Worm (Caenorhabditis elegans) whole organism, L4/young adult: ENCODE data around the gene hlh-28.
"Not testable (repeated sequence)": the region's sequence is repeated elsewhere in the genome, so short reads cannot be mapped to it uniquely, and the experiment has no call there.

Source experiments
- W03F9.2 ChIP-seq: fragments of 150-350 bp; optimal IDR thresholded peaks from 2 replicates; lab custom pipeline; 2014; ENCODE audit warnings: missing biosample characterization, missing genetic modification characterization
- dao-5 ChIP-seq: sonication (generic microtip); optimal IDR thresholded peaks from 2 replicates; lab custom pipeline; 2016; ENCODE audit warnings: missing genotype, missing genetic modification characterization, moderate library complexity, missing compliant biosample characterization
- him-1 ChIP-seq: sonication (generic microtip); optimal IDR thresholded peaks from 2 replicates; lab custom pipeline; 2016; ENCODE audit warnings: missing genotype, missing genetic modification reagents, missing genetic modification characterization, missing compliant biosample characterization

The hlh-28 gene

DNA sequence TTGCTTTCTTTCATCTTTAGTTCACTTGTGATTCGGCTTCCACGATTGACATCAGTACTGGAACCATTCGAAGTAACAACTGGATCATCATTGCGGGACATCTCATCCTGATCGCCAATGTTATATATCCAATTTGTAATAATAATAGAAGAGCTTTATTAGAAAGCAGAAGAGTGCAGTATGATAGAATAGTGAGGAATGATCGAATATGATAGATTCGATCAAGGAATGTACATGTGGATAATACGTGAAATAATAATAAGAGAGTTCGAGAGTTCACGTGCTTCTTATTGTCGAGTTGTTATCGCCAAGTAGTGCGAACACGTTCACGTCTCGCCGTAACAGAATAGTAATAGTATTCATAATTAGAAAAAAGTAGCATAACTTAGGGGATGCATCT is 28.2 kb downstream of the hlh-28 start, which contains the start of gene F39B3.3:
F39B3.3 (minus strand) TSS at position 101 of the 400 bp plus-strand sequence.
- not testable (repeated sequence) for TF ChIP-seq W03F9.2, him-1, dao-5 (tag; lab: Kevin White, UChicago)

ce11 chrX:17579779-17580178 is 28.9 kb downstream of the hlh-28 start, which contains the start of gene frpr-7:
frpr-7 (minus strand) TSS chrX:17579879.
- TF ChIP-seq him-1 (tag; lab: Kevin White, UChicago) (no peak), W03F9.2 (tag; lab: Kevin White, UChicago) (no peak), dao-5 (tag; lab: Kevin White, UChicago) (no peak)

ce11 chrX:17598712-17599111 is 47.9 kb downstream of the hlh-28 start:
- TF ChIP-seq him-1 (tag; lab: Kevin White, UChicago) (no peak), W03F9.2 (tag; lab: Kevin White, UChicago) (no peak), dao-5 (tag; lab: Kevin White, UChicago) (no peak)

DNA sequence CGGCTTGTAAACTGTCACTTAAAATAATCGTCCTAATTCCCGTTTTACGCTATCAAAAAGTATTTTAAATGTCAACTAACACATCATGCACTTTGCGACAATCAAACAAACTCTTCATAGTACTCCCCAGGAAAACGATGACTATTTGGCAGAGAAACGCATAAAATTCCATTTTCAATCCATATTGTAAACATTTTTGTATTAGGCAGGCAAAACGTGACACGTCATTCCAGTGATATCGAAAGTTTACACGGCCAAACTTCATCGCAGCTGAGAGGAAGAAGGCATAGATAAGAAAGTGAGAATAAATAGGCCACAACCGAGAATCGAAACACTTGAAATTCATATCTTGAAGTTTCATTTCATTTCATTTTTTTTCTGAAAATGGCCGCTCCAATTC is 49.3 kb downstream of the hlh-28 start, which contains the start of gene lec-9:
lec-9 (plus strand) TSS at position 349 of the 400 bp plus-strand sequence.
- TF ChIP-seq dao-5 (tag; lab: Kevin White, UChicago) (no peak), W03F9.2 (tag; lab: Kevin White, UChicago) (no peak), him-1 (tag; lab: Kevin White, UChicago) (no peak)

DNA sequence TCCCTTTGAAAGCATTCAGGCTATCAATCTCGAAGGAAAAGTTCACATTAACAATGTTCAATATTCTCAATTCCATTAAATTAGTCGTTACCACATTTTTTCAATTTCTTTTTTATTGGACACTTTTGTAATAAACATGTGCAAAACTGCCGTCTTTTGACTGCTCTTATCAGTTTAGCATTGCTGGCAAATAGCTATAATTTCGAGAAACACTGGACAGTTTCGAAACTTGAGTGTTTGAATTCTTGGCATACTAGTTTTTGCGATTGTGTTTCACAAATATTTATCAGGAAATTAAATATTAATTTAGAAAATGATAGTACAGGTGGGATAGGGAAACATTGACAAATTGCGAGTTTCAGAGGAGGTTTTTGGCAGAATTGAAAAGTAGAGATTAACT is 50.5 kb downstream of the hlh-28 start:
- TF ChIP-seq him-1 (tag; lab: Kevin White, UChicago) (no peak), dao-5 (tag; lab: Kevin White, UChicago) (no peak), W03F9.2 (tag; lab: Kevin White, UChicago) (no peak)
